Fruit fly (Drosophila melanogaster): ENCODE measurements around the gene FER.

The FER gene

dm6 chr3R:9340425-9341188 lies 53.7 kb downstream of the FER start (continued):
- TF ChIP-seq CG6175 (GFP tag; IDR thresholded peaks at IDR 0.05) = peak; percentile 62; the same call in 1 of the 3 replicates
- TF ChIP-seq CG17361 (GFP tag; IDR thresholded peaks at IDR 0.05) = peak; percentile 96
- TF ChIP-seq sc (optimal IDR thresholded peaks at IDR 0.05) = no peak
- TF ChIP-seq sc (GFP tag; optimal IDR thresholded peaks at IDR 0.05) = peak; percentile 86
- TF ChIP-seq CG14860 (GFP tag; IDR thresholded peaks at IDR 0.05; ENCODE audit: partially characterized antibody) = no peak
- TF ChIP-seq E2f2 (GFP tag; IDR thresholded peaks at IDR 0.05) = peak; percentile 58; the same call in 1 of the 2 replicates
- no peak for TF ChIP-seq CG34224 (GFP tag; IDR thresholded peaks at IDR 0.05; ENCODE audit: partially characterized antibody)
- TF ChIP-seq CG15696 (tag; optimal IDR thresholded peaks at IDR 0.05) = peak; percentile 85
- TF ChIP-seq Fer3 (tag; optimal IDR thresholded peaks at IDR 0.05) = peak; percentile 79
- no peak for TF ChIP-seq inv (GFP tag; IDR thresholded peaks at IDR 0.05; ENCODE audit: partially characterized antibody)
- no peak for TF ChIP-seq HLH4C (GFP tag; IDR thresholded peaks at IDR 0.05; ENCODE audit: partially characterized antibody)
- TF ChIP-seq ATbp (GFP tag; optimal IDR thresholded peaks at IDR 0.05) = peak; percentile 84
- peak; percentile 26; the same call in 1 of the 2 replicates for TF ChIP-seq MBD-R2 (GFP tag; IDR thresholded peaks at IDR 0.05)
- TF ChIP-seq jigr1 (GFP tag; IDR thresholded peaks at IDR 0.05) = no peak; the same call in 2 of the 3 replicates
- TF ChIP-seq CG12155 (GFP tag; optimal IDR thresholded peaks at IDR 0.05) = peak; percentile 82
- no peak for TF ChIP-seq CG34376 (GFP tag; optimal IDR thresholded peaks at IDR 0.05)
- TF ChIP-seq CG14710 (tag; optimal IDR thresholded peaks at IDR 0.05) = peak; percentile 91
- peak; percentile 95 for TF ChIP-seq CG18262 (tag; optimal IDR thresholded peaks at IDR 0.05)
- peak; percentile 61 for TF ChIP-seq repo (GFP tag; optimal IDR thresholded peaks at IDR 0.05)
- peak; percentile 74 for TF ChIP-seq Deaf1 (tag; optimal IDR thresholded peaks at IDR 0.05)
- TF ChIP-seq Bteb2 (GFP tag; optimal IDR thresholded peaks at IDR 0.05) = peak; percentile 61
- no peak for TF ChIP-seq crc (GFP tag; optimal IDR thresholded peaks at IDR 0.05)
- no peak for TF ChIP-seq CG1024 (GFP tag; IDR thresholded peaks at IDR 0.05)
- TF ChIP-seq salm (tag; optimal IDR thresholded peaks at IDR 0.05) = peak; percentile 75
- peak; percentile 78; the same call in 2 of the 3 replicates for TF ChIP-seq Dbx (GFP tag; IDR thresholded peaks at IDR 0.05)
- peak; percentile 78 for TF ChIP-seq sqz (GFP tag; optimal IDR thresholded peaks at IDR 0.05)
- peak; percentile 3 for TF ChIP-seq CG17186 (GFP tag; optimal IDR thresholded peaks at IDR 0.05)
- TF ChIP-seq az2 (GFP tag; optimal IDR thresholded peaks at IDR 0.05) = peak; percentile 89
- TF ChIP-seq dan (GFP tag; IDR thresholded peaks at IDR 0.05) = no peak
- peak; percentile 65 for TF ChIP-seq wor (GFP tag; IDR thresholded peaks at IDR 0.05)
- TF ChIP-seq Hmx (GFP tag; optimal IDR thresholded peaks at IDR 0.05) = no peak
- TF ChIP-seq Scr (GFP tag; IDR thresholded peaks at IDR 0.05; ENCODE audit: partially characterized antibody) = no peak
- no peak for TF ChIP-seq btn (GFP tag; optimal IDR thresholded peaks at IDR 0.05)
- TF ChIP-seq Fer2 (tag; optimal IDR thresholded peaks at IDR 0.05) = peak; percentile 77
- no peak for TF ChIP-seq BEAF-32 (GFP tag; optimal IDR thresholded peaks at IDR 0.05)
- TF ChIP-seq kay (GFP tag; optimal IDR thresholded peaks at IDR 0.05) = peak; percentile 50
- peak; percentile 96 for TF ChIP-seq nmo (GFP tag; optimal IDR thresholded peaks at IDR 0.05)
- peak; percentile 84 for TF ChIP-seq Nf-YC (tag; optimal IDR thresholded peaks at IDR 0.05)
- TF ChIP-seq Med (GFP tag) = peak; percentile 95
- no peak for TF ChIP-seq crol (GFP tag; IDR thresholded peaks at IDR 0.05)
- peak; percentile 94 for TF ChIP-seq CG12659 (GFP tag; optimal IDR thresholded peaks at IDR 0.05)
- TF ChIP-seq sisA (GFP tag; IDR thresholded peaks at IDR 0.05) = peak; percentile 77
- TF ChIP-seq CG2129 (GFP tag; IDR thresholded peaks at IDR 0.05; ENCODE audit: partially characterized antibody) = no peak
- no peak for TF ChIP-seq CG7745 (tag; optimal IDR thresholded peaks at IDR 0.05)
- TF ChIP-seq Antp (GFP tag; optimal IDR thresholded peaks at IDR 0.05) = peak; percentile 74
- peak; percentile 81 for TF ChIP-seq zen (tag; optimal IDR thresholded peaks at IDR 0.05)
- peak; percentile 42 for TF ChIP-seq CG4854 (GFP tag; optimal IDR thresholded peaks at IDR 0.05)
- peak; percentile 87 for TF ChIP-seq caup (GFP tag; optimal IDR thresholded peaks at IDR 0.05; ENCODE audit: severe bottlenecking)
- TF ChIP-seq kni (GFP tag; optimal IDR thresholded peaks at IDR 0.05) = no peak

All from whole organism, embryonic.